Fruit fly (Drosophila melanogaster) whole organism, prepupa: Measurements from ENCODE around the gene CG46507.
"Not testable (repeated sequence)": the region's sequence is repeated elsewhere in the genome, so short reads cannot be mapped to it uniquely, and the experiment has no call there.

Source experiments
- CG8632 ChIP-seq: fragments of 200-800 bp; sonication (Bioruptor generic); optimal IDR thresholded peaks from 3 replicates; lab custom pipeline; 2016; ENCODE audit warnings: missing biosample characterization, missing genetic modification characterization
- Eip78C ChIP-seq: fragments of 200-800 bp; sonication (Bioruptor generic); peaks from one replicate; lab custom pipeline; 2016; ENCODE audit warnings: missing biosample characterization, missing genetic modification characterization
- cyc ChIP-seq: fragments of 200-800 bp; sonication (Bioruptor generic); optimal IDR thresholded peaks from 3 replicates; lab custom pipeline; 2016; ENCODE audit warnings: missing biosample characterization, missing genetic modification characterization

DNA sequence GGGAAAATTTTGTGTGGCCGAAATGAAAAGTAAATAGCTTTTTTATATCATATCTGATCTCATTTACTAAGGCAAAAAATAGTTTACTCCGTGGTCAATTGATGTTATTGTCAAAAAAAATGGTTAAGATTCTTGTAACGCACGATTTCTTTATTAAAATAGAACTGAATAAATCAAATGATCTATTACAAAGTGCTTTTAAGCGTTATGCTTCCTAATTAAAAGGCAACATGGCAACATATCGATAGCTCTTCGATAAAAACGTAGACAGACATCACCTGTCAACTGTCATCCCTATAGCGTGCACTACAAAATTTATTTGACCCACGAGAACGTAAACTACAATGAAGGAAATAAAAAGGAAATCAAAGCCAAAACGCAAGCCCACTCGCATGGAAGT, 5.1 kb upstream of the CG46507 start, which contains the start of gene CG46506:
- TF ChIP-seq Eip78C (GFP tag; lab: Kevin White, UChicago); cyc; CG8632 (GFP tag; lab: Kevin White, UChicago): not testable (repeated sequence)
